Worm (Caenorhabditis elegans) whole organism, L2 larva: ENCODE measurements around the gene C35D10.3.

Experiments used
- C34F6.9 ChIP-seq: fragments of 150-350 bp; optimal IDR thresholded peaks from 2 replicates; lab custom pipeline; 2014; ENCODE audit warnings: missing biosample characterization, missing genetic modification characterization
- F13H6.1 ChIP-seq: sonication (generic microtip); optimal IDR thresholded peaks from 2 replicates; lab custom pipeline; 2016; ENCODE audit warnings: missing genetic modification characterization, missing compliant biosample characterization
- R02D3.7 ChIP-seq: fragments of 150-350 bp; optimal IDR thresholded peaks from 2 replicates; lab custom pipeline; 2014; ENCODE audit warnings: missing biosample characterization, missing genetic modification characterization
- ZK546.5 ChIP-seq: sonication (generic microtip); optimal IDR thresholded peaks from 2 replicates; lab custom pipeline; 2017; ENCODE audit warnings: missing biosample characterization, missing genetic modification characterization
- alr-1 ChIP-seq: fragments of 150-350 bp; optimal IDR thresholded peaks from 2 replicates; lab custom pipeline; 2014; ENCODE audit warnings: missing biosample characterization, missing genetic modification characterization
- aly-2 ChIP-seq: fragments of 150-350 bp; optimal IDR thresholded peaks from 2 replicates; lab custom pipeline; 2014; ENCODE audit warnings: missing biosample characterization, missing genetic modification characterization
- ama-1 ChIP-seq: fragments of 150-350 bp; optimal IDR thresholded peaks from 2 replicates; lab custom pipeline; 2018; ENCODE audit warnings: inconsistent platforms
- ceh-16 ChIP-seq: fragments of 150-350 bp; optimal IDR thresholded peaks from 2 replicates; lab custom pipeline; 2014; ENCODE audit warnings: missing biosample characterization, missing genetic modification characterization
- ceh-82 ChIP-seq: fragments of 150-350 bp; optimal IDR thresholded peaks from 2 replicates; lab custom pipeline; 2014; ENCODE audit warnings: missing biosample characterization, missing genetic modification characterization
- crh-2 ChIP-seq: sonication (generic microtip); optimal IDR thresholded peaks from 2 replicates; lab custom pipeline; 2017; ENCODE audit warnings: missing biosample characterization, missing genetic modification characterization
- egl-27 ChIP-seq: sonication (generic microtip); optimal IDR thresholded peaks from 3 replicates; lab custom pipeline; 2017; ENCODE audit warnings: missing biosample characterization, missing genetic modification reagents, missing genetic modification characterization
- elt-1 ChIP-seq: fragments of 150-350 bp; optimal IDR thresholded peaks from 2 replicates; lab custom pipeline; 2014; ENCODE audit warnings: missing biosample characterization, missing genetic modification characterization
- elt-3 ChIP-seq: sonication (generic microtip); optimal IDR thresholded peaks from 2 replicates; lab custom pipeline; 2017; ENCODE audit warnings: missing biosample characterization, missing genetic modification characterization
- gmeb-1 ChIP-seq: fragments of 150-350 bp; optimal IDR thresholded peaks from 2 replicates; lab custom pipeline; 2014; ENCODE audit warnings: missing biosample characterization, missing genetic modification characterization
- lin-11 ChIP-seq: fragments of 150-350 bp; sonication (generic microtip); optimal IDR thresholded peaks from 2 replicates; lab custom pipeline; 2014; ENCODE audit warnings: missing biosample characterization, missing genetic modification characterization, inconsistent platforms, mixed read lengths
- lin-39 ChIP-seq: fragments of 150-350 bp; optimal IDR thresholded peaks from 2 replicates; lab custom pipeline; 2014; ENCODE audit warnings: missing biosample characterization, missing genetic modification reagents, missing genetic modification characterization
- lsy-2 ChIP-seq, 2 experiments: fragments of 150-350 bp in 1 of 2; sonication (generic microtip) in 1 of 2; optimal IDR thresholded peaks; 2 replicates each; lab custom pipeline; 2014 to 2017; ENCODE audit warnings: missing biosample characterization in 2 of 2, missing genetic modification characterization in 2 of 2
- mab-5 ChIP-seq: fragments of 150-350 bp; optimal IDR thresholded peaks from 2 replicates; lab custom pipeline; 2014; ENCODE audit warnings: missing biosample characterization, missing genetic modification characterization
- mbf-1 ChIP-seq: sonication (generic microtip); optimal IDR thresholded peaks from 2 replicates; lab custom pipeline; 2017; ENCODE audit warnings: missing biosample characterization, missing genetic modification characterization
- nhr-10 ChIP-seq: sonication (generic microtip); optimal IDR thresholded peaks from 2 replicates; lab custom pipeline; 2017; ENCODE audit warnings: missing biosample characterization, missing genetic modification characterization
- nhr-12 ChIP-seq: fragments of 150-350 bp; optimal IDR thresholded peaks from 2 replicates; lab custom pipeline; 2014; ENCODE audit warnings: missing biosample characterization, missing genetic modification characterization
- nhr-129 ChIP-seq: fragments of 150-350 bp; optimal IDR thresholded peaks from 2 replicates; lab custom pipeline; 2014; ENCODE audit warnings: missing biosample characterization, missing genetic modification characterization
- nhr-237 ChIP-seq: fragments of 150-350 bp; optimal IDR thresholded peaks from 2 replicates; lab custom pipeline; 2014; ENCODE audit warnings: missing biosample characterization, missing genetic modification characterization
- nhr-6 ChIP-seq: fragments of 150-350 bp; optimal IDR thresholded peaks from 2 replicates; lab custom pipeline; 2014; ENCODE audit warnings: missing biosample characterization, missing genetic modification characterization
- nhr-77 ChIP-seq: fragments of 150-350 bp; optimal IDR thresholded peaks from 2 replicates; lab custom pipeline; 2014; ENCODE audit warnings: missing biosample characterization, missing genetic modification characterization
- peb-1 ChIP-seq: fragments of 150-350 bp; optimal IDR thresholded peaks from 2 replicates; lab custom pipeline; 2014; ENCODE audit warnings: missing biosample characterization, missing genetic modification characterization
- sma-3 ChIP-seq: sonication (generic microtip); optimal IDR thresholded peaks from 2 replicates; lab custom pipeline; 2016; ENCODE audit warnings: missing genetic modification reagents, missing genetic modification characterization, missing compliant biosample characterization
- sma-9 ChIP-seq, 2 experiments: fragments of 150-350 bp in 1 of 2; sonication (generic microtip) in 1 of 2; optimal IDR thresholded peaks; 2 replicates each; lab custom pipeline; 2014 to 2016; ENCODE audit warnings: missing genetic modification characterization in 2 of 2, mild to moderate bottlenecking in 1 of 2, missing biosample characterization in 1 of 2, missing compliant biosample characterization in 1 of 2, missing genetic modification reagents in 1 of 2, moderate library complexity in 1 of 2
- unc-39 ChIP-seq: fragments of 150-350 bp; optimal IDR thresholded peaks from 2 replicates; lab custom pipeline; 2014; ENCODE audit warnings: missing biosample characterization, missing genetic modification characterization
- unc-55 ChIP-seq: fragments of 150-350 bp; sonication (generic microtip); optimal IDR thresholded peaks from 3 replicates; lab custom pipeline; 2014; ENCODE audit warnings: missing biosample characterization, missing genetic modification reagents, missing genetic modification characterization
- unc-62 ChIP-seq: fragments of 150-350 bp; optimal IDR thresholded peaks from 2 replicates; lab custom pipeline; 2014; ENCODE audit warnings: missing biosample characterization, missing genetic modification reagents, missing genetic modification characterization
- zag-1 ChIP-seq: fragments of 150-350 bp; optimal IDR thresholded peaks from 2 replicates; lab custom pipeline; 2014; ENCODE audit warnings: missing biosample characterization, missing genetic modification characterization
- ztf-1 ChIP-seq: fragments of 200-800 bp; sonication (Bioruptor generic); conservative IDR thresholded peaks from 2 replicates; pipeline ENCODE4 v1.3.6; 2022; ENCODE audit warnings: missing genetic modification characterization, missing compliant biosample characterization
- ztf-4 ChIP-seq: fragments of 150-350 bp; optimal IDR thresholded peaks from 2 replicates; lab custom pipeline; 2014; ENCODE audit warnings: missing biosample characterization, missing genetic modification characterization

The C35D10.3 gene

DNA sequence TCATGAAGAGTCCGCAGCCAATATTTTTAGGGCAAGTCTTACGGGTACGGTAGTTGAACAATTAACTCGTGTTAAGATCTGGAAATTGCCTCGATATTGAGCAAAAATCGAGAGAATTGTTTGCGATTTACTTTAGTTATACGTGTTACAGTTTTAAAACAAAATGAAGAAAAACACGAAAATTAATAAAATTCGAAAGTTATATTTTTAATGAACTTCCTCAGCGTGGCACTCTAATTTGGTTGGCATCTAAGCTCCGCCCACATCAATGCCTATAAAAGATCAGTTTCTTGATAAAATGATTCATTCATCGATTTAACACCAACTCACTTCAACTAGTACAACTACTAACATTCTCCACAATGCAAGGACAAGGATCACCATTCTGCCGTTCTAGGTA lies 1.8 kb downstream of the C35D10.3 start, which contains the start of gene gipc-1:
Gene gipc-1, plus strand, starts transcription at position 301 of the 400 bp plus-strand sequence.
- TF ChIP-seq egl-27 (tag; lab: Kevin White, UChicago) (no peak), alr-1 (tag; lab: Kevin White, UChicago) (no peak), zag-1 (tag; lab: Kevin White, UChicago) (no peak), nhr-12 (tag; lab: Kevin White, UChicago) (no peak), ztf-1 (GFP tag; lab: Robert Waterston, UW) (no peak), unc-62 (GFP tag; lab: Kevin White, UChicago) (no peak), nhr-10 (tag; lab: Kevin White, UChicago) (no peak), elt-1 (tag; lab: Kevin White, UChicago) (no peak), R02D3.7 (no peak), nhr-77 (tag; lab: Kevin White, UChicago) (no peak), gmeb-1 (tag; lab: Kevin White, UChicago) (no peak), crh-2 (tag; lab: Kevin White, UChicago) (no peak), ceh-82 (tag; lab: Kevin White, UChicago) (no peak), elt-3 (tag; lab: Kevin White, UChicago) (no peak), sma-3 (no peak), nhr-129 (tag; lab: Kevin White, UChicago) (no peak), ZK546.5 (tag; lab: Kevin White, UChicago) (no peak), ztf-4 (tag; lab: Kevin White, UChicago) (no peak), ama-1 (lab: Kevin White, UChicago) (no peak)
- TF ChIP-seq, all 48 proteins: peak for 0

DNA sequence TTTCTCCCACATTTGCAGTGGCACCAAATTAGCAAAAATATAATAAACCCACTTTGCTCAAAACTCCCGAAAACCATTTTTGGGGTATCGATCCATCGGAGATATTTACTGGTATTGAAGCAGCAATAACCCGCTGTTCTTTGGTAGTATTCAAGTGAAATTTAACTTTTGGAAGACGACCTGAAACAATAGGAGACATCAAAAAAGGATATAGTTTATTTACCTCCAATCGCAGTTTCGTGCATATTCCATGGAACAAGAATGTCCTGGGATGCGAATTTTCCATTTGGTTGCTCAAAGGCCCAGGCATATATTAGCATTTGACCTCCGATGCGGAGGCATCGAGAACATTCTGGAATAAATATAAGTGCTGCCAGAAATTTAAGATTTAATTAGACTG lies 4.7 kb downstream of the C35D10.3 start:
- TF ChIP-seq ztf-1 (GFP tag; lab: Robert Waterston, UW) (no peak), ceh-16 (tag; lab: Kevin White, UChicago) (no peak), aly-2 (no peak), unc-39 (tag; lab: Kevin White, UChicago) (no peak), lsy-2 (tag; optimal IDR thresholded peaks at IDR 0.05; lab: Kevin White, UChicago) (no peak), nhr-10 (tag; lab: Kevin White, UChicago) (no peak), nhr-237 (tag; lab: Kevin White, UChicago) (no peak), R02D3.7 (no peak), lin-11 (no peak), nhr-6 (tag; lab: Kevin White, UChicago) (no peak), F13H6.1 (tag; lab: Kevin White, UChicago) (no peak), mbf-1 (tag; lab: Kevin White, UChicago) (no peak), peb-1 (tag; lab: Kevin White, UChicago) (no peak), mab-5 (no peak), egl-27 (tag; lab: Kevin White, UChicago) (no peak), lin-39 (tag; lab: Kevin White, UChicago) (no peak)
- TF ChIP-seq, all 48 proteins: peak for 0

DNA sequence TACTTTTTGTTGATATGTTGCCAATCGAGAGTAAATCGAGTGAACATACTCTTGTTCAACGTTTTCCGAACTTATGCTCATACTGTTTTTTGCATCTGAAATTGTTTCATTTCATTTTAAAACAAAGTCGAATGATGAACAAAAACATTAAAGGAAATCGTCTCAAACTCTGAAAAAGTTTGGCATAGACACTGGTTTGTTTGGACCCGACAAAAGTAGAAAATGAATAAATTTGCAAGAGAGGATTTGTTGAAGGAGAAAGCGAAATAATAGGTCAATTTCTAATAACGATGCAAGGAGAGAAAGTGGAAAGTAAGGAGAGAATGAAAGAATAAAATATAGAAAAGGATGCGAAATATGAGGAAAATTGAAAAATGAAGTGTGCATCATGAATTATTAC lies 6.0 kb downstream of the C35D10.3 start, which contains the start of gene C35D10.12:
Gene C35D10.12, minus strand, starts transcription at position 101 of the 400 bp plus-strand sequence.
- TF ChIP-seq ztf-4 (tag; lab: Kevin White, UChicago), result no peak
- no peak for TF ChIP-seq unc-55 (GFP tag; lab: Kevin White, UChicago)
- TF ChIP-seq lin-11, result no peak
- no peak for TF ChIP-seq sma-9 (GFP tag; optimal IDR thresholded peaks at IDR 0.05; lab: Kevin White, UChicago)
- TF ChIP-seq sma-9 (tag; optimal IDR thresholded peaks at IDR 0.05; lab: Kevin White, UChicago), result no peak
- no peak for TF ChIP-seq lsy-2 (tag; optimal IDR thresholded peaks at IDR 0.05; lab: Kevin White, UChicago)

DNA sequence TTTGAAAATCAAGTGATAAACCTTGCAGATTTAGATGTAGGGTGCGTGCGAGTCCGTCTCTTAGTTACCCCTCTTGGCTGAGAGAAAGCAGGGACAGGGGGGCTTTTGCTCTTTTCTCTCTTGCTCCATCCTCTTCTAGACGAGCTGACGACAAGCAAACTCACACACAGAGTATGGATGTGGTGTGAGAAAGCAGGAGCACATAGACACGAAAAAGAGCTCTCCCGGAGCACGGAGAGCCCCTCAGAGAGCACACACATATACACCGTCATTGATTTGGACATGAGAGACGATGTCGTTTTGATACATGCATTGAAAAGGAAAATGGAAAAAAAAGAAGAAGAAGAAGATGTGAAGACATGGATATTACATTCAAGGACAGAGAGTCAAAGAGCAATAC lies 6.9 kb downstream of the C35D10.3 start:
- no peak for TF ChIP-seq mab-5
- TF ChIP-seq nhr-129 (tag; lab: Kevin White, UChicago), result peak; percentile 50
- no peak for TF ChIP-seq lin-39 (tag; lab: Kevin White, UChicago)
- TF ChIP-seq lin-11, result peak; percentile 4
- TF ChIP-seq elt-3 (tag; lab: Kevin White, UChicago), result no peak
- no peak for TF ChIP-seq unc-62 (GFP tag; lab: Kevin White, UChicago)
- no peak for TF ChIP-seq aly-2
- no peak for TF ChIP-seq unc-39 (tag; lab: Kevin White, UChicago)
- TF ChIP-seq egl-27 (tag; lab: Kevin White, UChicago), result no peak
- peak; percentile 49 for TF ChIP-seq C34F6.9 (tag; lab: Kevin White, UChicago)
- TF ChIP-seq sma-9 (GFP tag; optimal IDR thresholded peaks at IDR 0.05; lab: Kevin White, UChicago), result peak; percentile 9
- TF ChIP-seq sma-9 (tag; optimal IDR thresholded peaks at IDR 0.05; lab: Kevin White, UChicago), result no peak
